Worm (Caenorhabditis elegans) whole organism, L4 larva: ENCODE data around the gene cyp-14A2.

ENCODE experiments used
- D1046.2 ChIP-seq: fragments of 200-800 bp; sonication (Bioruptor generic); IDR thresholded peaks from 2 replicates; pipeline ENCODE4 v1.3.6; 2022; ENCODE audit warnings: missing genetic modification characterization, missing compliant biosample characterization
- F26F4.8 ChIP-seq: fragments of 200-800 bp; sonication (Bioruptor generic); conservative IDR thresholded peaks from 2 replicates; pipeline ENCODE4 v1.3.6; 2022; ENCODE audit warnings: missing genetic modification characterization, missing compliant biosample characterization
- F44E2.7 ChIP-seq: fragments of 200-800 bp; sonication (Bioruptor generic); IDR thresholded peaks from 2 replicates; pipeline ENCODE4 v2.1.2; 2022; ENCODE audit warnings: missing genetic modification characterization, missing compliant biosample characterization
- R02D3.7 ChIP-seq: fragments of 150-350 bp; sonication (generic microtip); optimal IDR thresholded peaks from 3 replicates; lab custom pipeline; 2014; ENCODE audit warnings: missing biosample characterization, missing genetic modification characterization
- T20F7.1 ChIP-seq: fragments of 200-800 bp; sonication (Bioruptor generic); optimal IDR thresholded peaks from 2 replicates; lab custom pipeline; 2018; ENCODE audit warnings: mild to moderate bottlenecking, missing genetic modification characterization, missing compliant biosample characterization
- Y75B8A.6 ChIP-seq: fragments of 200-800 bp; sonication (Bioruptor generic); IDR thresholded peaks from 2 replicates; pipeline ENCODE4 v1.3.6; 2022; ENCODE audit warnings: missing genetic modification reagents, missing genetic modification characterization, missing compliant biosample characterization
- aha-1 ChIP-seq: fragments of 150-350 bp; peaks from one replicate; lab custom pipeline; 2014; ENCODE audit warnings: missing biosample characterization, missing genetic modification characterization
- ceh-20 ChIP-seq: fragments of 200-800 bp; sonication (Bioruptor generic); IDR thresholded peaks from 2 replicates; pipeline ENCODE4 v1.3.6; 2022; ENCODE audit warnings: missing genetic modification reagents, missing genetic modification characterization, missing compliant biosample characterization
- ceh-28 ChIP-seq: fragments of 150-350 bp; optimal IDR thresholded peaks from 2 replicates; lab custom pipeline; 2014; ENCODE audit warnings: missing biosample characterization, missing genetic modification reagents, missing genetic modification characterization
- ceh-32 ChIP-seq: sonication (generic microtip); optimal IDR thresholded peaks from 2 replicates; lab custom pipeline; 2016; ENCODE audit warnings: mild to moderate bottlenecking, missing genetic modification characterization, missing compliant biosample characterization; ENCODE audit not compliant: poor library complexity
- ceh-62 ChIP-seq: sonication (generic microtip); optimal IDR thresholded peaks from 2 replicates; lab custom pipeline; 2017; ENCODE audit warnings: missing biosample characterization, missing genetic modification characterization
- ceh-82 ChIP-seq: sonication (generic microtip); optimal IDR thresholded peaks from 2 replicates; lab custom pipeline; 2017; ENCODE audit warnings: missing biosample characterization, missing genetic modification characterization
- cey-2 ChIP-seq: sonication (generic microtip); optimal IDR thresholded peaks from 3 replicates; lab custom pipeline; 2017; ENCODE audit warnings: missing genetic modification characterization, mild to moderate bottlenecking, missing compliant biosample characterization, antibody characterized with exemption, borderline replicate concordance; ENCODE audit not compliant: insufficient read depth
- ctbp-1 ChIP-seq: fragments of 200-800 bp; sonication (Bioruptor generic); IDR thresholded peaks from 2 replicates; pipeline ENCODE4 v1.3.6; 2022; ENCODE audit warnings: missing genetic modification reagents, missing genetic modification characterization, missing compliant biosample characterization
- daf-16 ChIP-seq, 3 experiments: sonication (generic microtip); optimal IDR thresholded peaks; 2 replicates each; lab custom pipeline; 2016 to 2017; ENCODE audit warnings: missing genetic modification characterization in 3 of 3, missing genetic modification reagents in 3 of 3, mild to moderate bottlenecking in 2 of 3, missing compliant biosample characterization in 2 of 3, missing biosample characterization in 1 of 3, moderate library complexity in 1 of 3
- daf-8 ChIP-seq: fragments of 200-800 bp; sonication (Bioruptor generic); IDR thresholded peaks from 2 replicates; pipeline ENCODE4 v1.3.6; 2022; ENCODE audit warnings: missing genetic modification characterization, missing compliant biosample characterization
- dmd-6 ChIP-seq: fragments of 200-800 bp; sonication (Bioruptor generic); IDR thresholded peaks from 2 replicates; pipeline ENCODE4 v1.3.6; 2022; ENCODE audit warnings: missing genetic modification reagents, missing genetic modification characterization, missing compliant biosample characterization
- duxl-1 ChIP-seq: sonication (generic microtip); optimal IDR thresholded peaks from 2 replicates; lab custom pipeline; 2016; ENCODE audit warnings: mild to moderate bottlenecking, missing genetic modification characterization, moderate library complexity, missing compliant biosample characterization; ENCODE audit not compliant: poor library complexity
- fkh-10 ChIP-seq: fragments of 150-350 bp; optimal IDR thresholded peaks from 2 replicates; lab custom pipeline; 2014; ENCODE audit warnings: missing biosample characterization, missing genetic modification reagents, missing genetic modification characterization
- hlh-11 ChIP-seq: fragments of 200-800 bp; sonication (Bioruptor generic); optimal IDR thresholded peaks from 2 replicates; lab custom pipeline; 2018; ENCODE audit warnings: mild to moderate bottlenecking, missing genetic modification characterization, missing compliant biosample characterization
- hlh-30 ChIP-seq: sonication (generic microtip); optimal IDR thresholded peaks from 2 replicates; lab custom pipeline; 2017; ENCODE audit warnings: antibody characterized with exemption, mild to moderate bottlenecking, missing genetic modification characterization, missing compliant biosample characterization; ENCODE audit not compliant: insufficient read depth
- lim-7 ChIP-seq: fragments of 200-800 bp; sonication (Bioruptor generic); IDR thresholded peaks from 2 replicates; pipeline ENCODE4 v1.3.6; 2022; ENCODE audit warnings: missing genetic modification characterization, missing compliant biosample characterization
- lin-1 ChIP-seq: fragments of 200-800 bp; sonication (Bioruptor generic); IDR thresholded peaks from 2 replicates; pipeline ENCODE4 v1.3.6; 2022; ENCODE audit warnings: missing genetic modification reagents, missing genetic modification characterization, missing compliant biosample characterization
- lin-13 ChIP-seq: fragments of 150-350 bp; optimal IDR thresholded peaks from 2 replicates; lab custom pipeline; 2014; ENCODE audit warnings: missing biosample characterization, missing genetic modification reagents, missing genetic modification characterization
- lir-3 ChIP-seq: sonication (generic microtip); optimal IDR thresholded peaks from 2 replicates; lab custom pipeline; 2016; ENCODE audit warnings: mild to moderate bottlenecking, missing genetic modification characterization, missing compliant biosample characterization
- lsy-2 ChIP-seq, 2 experiments: fragments of 150-350 bp in 1 of 2; sonication (generic microtip) in 1 of 2; optimal IDR thresholded peaks; 2 replicates each; lab custom pipeline; 2014 to 2017; ENCODE audit warnings: missing biosample characterization in 2 of 2, missing genetic modification characterization in 2 of 2
- mdl-1 ChIP-seq, 2 experiments: fragments of 150-350 bp in 1 of 2; sonication (generic microtip) in 1 of 2; optimal IDR thresholded peaks; 2 replicates each; lab custom pipeline; 2014 to 2017; ENCODE audit warnings: missing biosample characterization in 2 of 2, missing genetic modification characterization in 2 of 2
- mep-1 ChIP-seq: fragments of 150-350 bp; sonication (generic microtip); optimal IDR thresholded peaks from 3 replicates; lab custom pipeline; 2014; ENCODE audit warnings: missing biosample characterization, missing genetic modification characterization
- mes-2 ChIP-seq: sonication (generic microtip); optimal IDR thresholded peaks from 2 replicates; lab custom pipeline; 2016; ENCODE audit warnings: missing genotype, mild to moderate bottlenecking, missing genetic modification characterization, missing compliant biosample characterization; ENCODE audit not compliant: poor library complexity, severe bottlenecking
- mxl-3 ChIP-seq: fragments of 200-800 bp; sonication (Bioruptor generic); optimal IDR thresholded peaks from 2 replicates; lab custom pipeline; 2018; ENCODE audit warnings: mild to moderate bottlenecking, missing genetic modification characterization, missing compliant biosample characterization
- nhr-102 ChIP-seq: sonication (generic microtip); optimal IDR thresholded peaks from 2 replicates; lab custom pipeline; 2016; ENCODE audit warnings: mild to moderate bottlenecking, missing genetic modification characterization, moderate library complexity, missing compliant biosample characterization
- nhr-11 ChIP-seq: fragments of 150-350 bp; optimal IDR thresholded peaks from 2 replicates; lab custom pipeline; 2014; ENCODE audit warnings: missing biosample characterization, missing genetic modification characterization
- nhr-25 ChIP-seq: sonication (generic microtip); optimal IDR thresholded peaks from 2 replicates; lab custom pipeline; 2017; ENCODE audit warnings: missing genetic modification characterization, mild to moderate bottlenecking, missing compliant biosample characterization, antibody characterized with exemption, moderate library complexity, borderline replicate concordance; ENCODE audit not compliant: insufficient read depth
- nhr-28 ChIP-seq: fragments of 150-350 bp; optimal IDR thresholded peaks from 2 replicates; lab custom pipeline; 2014; ENCODE audit warnings: missing biosample characterization, missing genetic modification characterization
- nhr-42 ChIP-seq: fragments of 200-800 bp; sonication (Bioruptor generic); IDR thresholded peaks from 2 replicates; pipeline ENCODE4 v1.3.6; 2022; ENCODE audit warnings: missing genetic modification characterization, missing compliant biosample characterization
- nhr-48 ChIP-seq: sonication (generic microtip); optimal IDR thresholded peaks from 2 replicates; lab custom pipeline; 2016; ENCODE audit warnings: mild to moderate bottlenecking, missing genetic modification characterization, missing compliant biosample characterization
- nhr-77 ChIP-seq: fragments of 150-350 bp; optimal IDR thresholded peaks from 2 replicates; lab custom pipeline; 2014; ENCODE audit warnings: missing biosample characterization, missing genetic modification characterization
- pha-4 ChIP-seq, 2 experiments: fragments of 150-350 bp in 1 of 2; fragments of 200-800 bp in 1 of 2; sonication (Bioruptor generic) in 1 of 2; IDR thresholded peaks in 1 of 2; optimal IDR thresholded peaks in 1 of 2; 2 replicates each; pipeline versions ENCODE4 v1.3.6 to Lab custom; 2014 to 2022; ENCODE audit warnings: missing genetic modification characterization in 2 of 2, missing genetic modification reagents in 2 of 2, missing biosample characterization in 1 of 2, missing compliant biosample characterization in 1 of 2
- saeg-2 ChIP-seq: fragments of 200-800 bp; sonication (Bioruptor generic); IDR thresholded peaks from 2 replicates; pipeline ENCODE4 v1.3.6; 2022; ENCODE audit warnings: missing genetic modification reagents, missing genetic modification characterization, missing compliant biosample characterization
- set-16 ChIP-seq: fragments of 200-800 bp; sonication (Bioruptor generic); IDR thresholded peaks from 2 replicates; pipeline ENCODE4 v1.3.6; 2022; ENCODE audit warnings: missing genetic modification reagents, missing genetic modification characterization, missing compliant biosample characterization
- skn-1 ChIP-seq: fragments of 150-350 bp; optimal IDR thresholded peaks from 2 replicates; lab custom pipeline; 2014; ENCODE audit warnings: missing biosample characterization, missing genetic modification characterization
- snpc-4 ChIP-seq: fragments of 150-350 bp; optimal IDR thresholded peaks from 2 replicates; lab custom pipeline; 2014; ENCODE audit warnings: missing biosample characterization, missing genetic modification characterization
- spr-3 ChIP-seq: fragments of 200-800 bp; sonication (Bioruptor generic); optimal IDR thresholded peaks from 2 replicates; lab custom pipeline; 2018; ENCODE audit warnings: mild to moderate bottlenecking, missing genetic modification characterization, missing compliant biosample characterization
- tag-97 ChIP-seq: fragments of 200-800 bp; sonication (Bioruptor generic); IDR thresholded peaks from 2 replicates; pipeline ENCODE4 v1.3.6; 2022; ENCODE audit warnings: missing genetic modification characterization, missing compliant biosample characterization
- unc-39 ChIP-seq: sonication (generic microtip); optimal IDR thresholded peaks from 2 replicates; lab custom pipeline; 2017; ENCODE audit warnings: missing biosample characterization, missing genetic modification characterization
- zag-1 ChIP-seq: fragments of 150-350 bp; optimal IDR thresholded peaks from 2 replicates; lab custom pipeline; 2014; ENCODE audit warnings: missing biosample characterization, missing genetic modification characterization

cyp-14A2 gene

DNA sequence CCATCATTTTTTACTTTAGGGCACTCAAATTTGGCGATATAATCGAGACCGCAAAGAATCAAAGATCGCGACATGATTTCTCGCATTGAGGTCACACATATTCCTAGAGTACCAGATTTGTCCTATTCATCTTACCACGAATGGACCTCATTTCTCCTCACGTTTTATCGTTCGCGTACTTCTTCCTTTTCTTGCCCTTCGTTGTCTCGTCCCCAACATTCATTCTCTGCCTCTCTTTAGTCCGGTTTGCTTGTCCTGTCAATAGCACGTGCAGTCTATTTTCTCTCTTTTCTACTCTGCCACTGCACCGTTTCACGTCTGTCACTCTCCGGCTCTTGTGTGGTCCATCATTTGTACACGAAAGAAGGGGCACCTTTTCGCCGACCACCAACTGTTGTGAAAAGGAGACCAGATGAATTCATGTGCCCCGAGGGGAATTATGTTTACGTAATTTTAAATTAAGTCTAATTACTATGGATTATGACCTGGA, 18.1 kb downstream of the cyp-14A2 start (continued):
- TF ChIP-seq lir-3 (no peak), nhr-11 (tag; lab: Kevin White, UChicago) (peak; percentile 87), daf-16 (GFP tag; optimal IDR thresholded peaks at IDR 0.05; lab: Kevin White, UChicago) (peak in 1 of 2 experiments; percentile 57), daf-16 (tag; optimal IDR thresholded peaks at IDR 0.05; lab: Kevin White, UChicago) (peak; percentile 77), T20F7.1 (no peak), lin-1 (GFP tag; lab: Robert Waterston, UW) (peak; percentile 70; the same call in 1 of the 2 replicates), lsy-2 (tag; optimal IDR thresholded peaks at IDR 0.05; lab: Kevin White, UChicago) (peak; percentile 7 to 55), lin-13 (no peak), hlh-30 (tag; lab: Kevin White, UChicago) (peak; percentile 93), nhr-28 (tag; lab: Kevin White, UChicago) (peak; percentile 74), aha-1 (tag; lab: Kevin White, UChicago) (peak; percentile 50), dmd-6 (peak; percentile 74), mes-2 (tag; lab: Kevin White, UChicago) (peak; percentile 68)

DNA sequence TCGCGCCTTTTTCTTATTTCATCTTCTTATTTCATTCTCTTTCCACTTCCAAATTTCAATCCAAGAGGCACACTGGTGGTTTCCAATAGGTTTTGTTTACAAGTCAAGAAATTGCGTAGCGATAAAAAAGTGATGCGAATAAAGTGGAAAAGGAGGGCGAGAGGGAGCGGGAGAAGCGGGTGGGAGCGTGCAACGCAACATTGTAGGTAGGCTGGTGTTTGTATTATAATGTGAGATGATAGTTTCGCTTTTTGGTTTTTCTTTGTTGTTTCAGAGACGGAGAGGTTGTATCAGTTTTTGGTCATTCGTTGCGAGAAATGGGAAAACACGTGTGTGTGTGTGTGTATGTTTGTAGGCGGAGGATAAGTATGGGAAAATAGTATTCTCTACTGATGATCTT, 19.3 kb downstream of the cyp-14A2 start:
- no peak for TF ChIP-seq R02D3.7
- no peak for TF ChIP-seq daf-8 (GFP tag; lab: Robert Waterston, UW)
- no peak for TF ChIP-seq ceh-28
- no peak for TF ChIP-seq lim-7 (GFP tag; lab: Robert Waterston, UW)
- peak in 1 of 2 experiments; percentile 68 for TF ChIP-seq daf-16 (GFP tag; optimal IDR thresholded peaks at IDR 0.05; lab: Kevin White, UChicago)
- TF ChIP-seq daf-16 (tag; optimal IDR thresholded peaks at IDR 0.05; lab: Kevin White, UChicago), result peak; percentile 95
- TF ChIP-seq saeg-2 (GFP tag; lab: Robert Waterston, UW), result no peak
- TF ChIP-seq ceh-82, result no peak
- no peak for TF ChIP-seq zag-1 (tag; lab: Kevin White, UChicago)
- no peak for TF ChIP-seq lin-1 (GFP tag; lab: Robert Waterston, UW)
- TF ChIP-seq mep-1 (tag; lab: Kevin White, UChicago), result peak; percentile 78
- TF ChIP-seq lsy-2 (tag; optimal IDR thresholded peaks at IDR 0.05; lab: Kevin White, UChicago), result peak in 1 of 2 experiments; percentile 48
- TF ChIP-seq nhr-28 (tag; lab: Kevin White, UChicago), result peak; percentile 95
- TF ChIP-seq skn-1 (tag; lab: Kevin White, UChicago), result no peak
- TF ChIP-seq F44E2.7 (GFP tag; lab: Robert Waterston, UW), result no peak
- TF ChIP-seq set-16 (GFP tag; lab: Robert Waterston, UW), result no peak
- no peak for TF ChIP-seq F26F4.8 (GFP tag; lab: Robert Waterston, UW)
- peak; percentile 38 to 90 for TF ChIP-seq mdl-1 (tag; optimal IDR thresholded peaks at IDR 0.05; lab: Kevin White, UChicago)
- TF ChIP-seq mes-2 (tag; lab: Kevin White, UChicago), result peak; percentile 64
- TF ChIP-seq nhr-77, result peak; percentile 78
- peak; percentile 84 for TF ChIP-seq hlh-30 (tag; lab: Kevin White, UChicago)
- peak; percentile 53 for TF ChIP-seq nhr-25 (tag; lab: Kevin White, UChicago)
- no peak for TF ChIP-seq ceh-32
- no peak for TF ChIP-seq snpc-4
- 0 out of 2 replicates have a peak, but pooled peaks have one; percentile 15 for TF ChIP-seq nhr-42
- TF ChIP-seq nhr-48 (tag; lab: Kevin White, UChicago), result peak; percentile 39
- TF ChIP-seq Y75B8A.6 (GFP tag; lab: Robert Waterston, UW), result no peak
- peak; percentile 98 for TF ChIP-seq aha-1 (tag; lab: Kevin White, UChicago)
- peak; percentile 83 for TF ChIP-seq hlh-11
- no peak for TF ChIP-seq spr-3 (GFP tag; lab: Kevin White, UChicago)
- TF ChIP-seq D1046.2 (GFP tag; lab: Robert Waterston, UW), result no peak
- no peak for TF ChIP-seq tag-97 (GFP tag; lab: Robert Waterston, UW)
- TF ChIP-seq ceh-20 (GFP tag; lab: Robert Waterston, UW), result no peak
- no peak for TF ChIP-seq fkh-10
- peak; percentile 28 for TF ChIP-seq nhr-102 (tag; lab: Kevin White, UChicago)
- no peak for TF ChIP-seq cey-2 (tag; lab: Kevin White, UChicago)
- TF ChIP-seq pha-4 (GFP tag; IDR thresholded peaks at IDR 0.05; lab: Robert Waterston, UW), result no peak
- peak; percentile 68 for TF ChIP-seq pha-4 (tag; optimal IDR thresholded peaks at IDR 0.05; lab: Kevin White, UChicago)
- TF ChIP-seq mxl-3 (GFP tag; lab: Kevin White, UChicago), result peak; percentile 78
- TF ChIP-seq duxl-1 (tag; lab: Kevin White, UChicago), result no peak
- no peak for TF ChIP-seq ceh-62 (tag; lab: Kevin White, UChicago)
- peak; percentile 83 for TF ChIP-seq dmd-6
- TF ChIP-seq ctbp-1 (GFP tag; lab: Robert Waterston, UW), result no peak
- TF ChIP-seq unc-39 (tag; lab: Kevin White, UChicago), result no peak
